Worm (Caenorhabditis elegans) whole organism, L2 larva: Measurements from ENCODE around the gene H41C03.3.
A peak's percentile ranks its signal among the peaks of the same experiment; 100 is the strongest.

Source experiments
- C34F6.9 ChIP-seq: fragments of 150-350 bp; optimal IDR thresholded peaks from 2 replicates; lab custom pipeline; 2014; ENCODE audit warnings: missing biosample characterization, missing genetic modification characterization
- R02D3.7 ChIP-seq: fragments of 150-350 bp; optimal IDR thresholded peaks from 2 replicates; lab custom pipeline; 2014; ENCODE audit warnings: missing biosample characterization, missing genetic modification characterization
- Y55F3AM.14 ChIP-seq: fragments of 200-800 bp; sonication (Bioruptor generic); optimal IDR thresholded peaks from 2 replicates; lab custom pipeline; 2018; ENCODE audit warnings: mild to moderate bottlenecking, missing genetic modification characterization, missing compliant biosample characterization
- ZK546.5 ChIP-seq: sonication (generic microtip); optimal IDR thresholded peaks from 2 replicates; lab custom pipeline; 2017; ENCODE audit warnings: missing biosample characterization, missing genetic modification characterization
- alr-1 ChIP-seq: fragments of 150-350 bp; optimal IDR thresholded peaks from 2 replicates; lab custom pipeline; 2014; ENCODE audit warnings: missing biosample characterization, missing genetic modification characterization
- blmp-1 ChIP-seq: sonication (generic microtip); optimal IDR thresholded peaks from 2 replicates; lab custom pipeline; 2017; ENCODE audit warnings: missing genetic modification characterization, mild to moderate bottlenecking, missing compliant biosample characterization, antibody characterized with exemption, moderate library complexity; ENCODE audit not compliant: insufficient read depth
- ceh-16 ChIP-seq: fragments of 150-350 bp; optimal IDR thresholded peaks from 2 replicates; lab custom pipeline; 2014; ENCODE audit warnings: missing biosample characterization, missing genetic modification characterization
- ceh-82 ChIP-seq: fragments of 150-350 bp; optimal IDR thresholded peaks from 2 replicates; lab custom pipeline; 2014; ENCODE audit warnings: missing biosample characterization, missing genetic modification characterization
- crh-2 ChIP-seq: sonication (generic microtip); optimal IDR thresholded peaks from 2 replicates; lab custom pipeline; 2017; ENCODE audit warnings: missing biosample characterization, missing genetic modification characterization
- dmd-4 ChIP-seq: sonication (generic microtip); optimal IDR thresholded peaks from 2 replicates; lab custom pipeline; 2017; ENCODE audit warnings: missing biosample characterization, missing genetic modification characterization
- egl-27 ChIP-seq: sonication (generic microtip); optimal IDR thresholded peaks from 3 replicates; lab custom pipeline; 2017; ENCODE audit warnings: missing biosample characterization, missing genetic modification reagents, missing genetic modification characterization
- elt-1 ChIP-seq: fragments of 150-350 bp; optimal IDR thresholded peaks from 2 replicates; lab custom pipeline; 2014; ENCODE audit warnings: missing biosample characterization, missing genetic modification characterization
- lin-13 ChIP-seq: fragments of 150-350 bp; optimal IDR thresholded peaks from 2 replicates; lab custom pipeline; 2014; ENCODE audit warnings: missing biosample characterization, missing genetic modification reagents, missing genetic modification characterization
- lin-39 ChIP-seq: fragments of 150-350 bp; optimal IDR thresholded peaks from 2 replicates; lab custom pipeline; 2014; ENCODE audit warnings: missing biosample characterization, missing genetic modification reagents, missing genetic modification characterization
- lsy-2 ChIP-seq, 2 experiments: fragments of 150-350 bp in 1 of 2; sonication (generic microtip) in 1 of 2; optimal IDR thresholded peaks; 2 replicates each; lab custom pipeline; 2014 to 2017; ENCODE audit warnings: missing biosample characterization in 2 of 2, missing genetic modification characterization in 2 of 2
- mab-5 ChIP-seq: fragments of 150-350 bp; optimal IDR thresholded peaks from 2 replicates; lab custom pipeline; 2014; ENCODE audit warnings: missing biosample characterization, missing genetic modification characterization
- mdl-1 ChIP-seq, 2 experiments: fragments of 150-350 bp in 1 of 2; sonication (generic microtip) in 1 of 2; optimal IDR thresholded peaks; 2 replicates each; lab custom pipeline; 2017; ENCODE audit warnings: missing biosample characterization in 2 of 2, missing genetic modification characterization in 2 of 2
- nhr-10 ChIP-seq: sonication (generic microtip); optimal IDR thresholded peaks from 2 replicates; lab custom pipeline; 2017; ENCODE audit warnings: missing biosample characterization, missing genetic modification characterization
- nhr-11 ChIP-seq: fragments of 150-350 bp; optimal IDR thresholded peaks from 2 replicates; lab custom pipeline; 2014; ENCODE audit warnings: missing biosample characterization, missing genetic modification characterization
- nhr-129 ChIP-seq: fragments of 150-350 bp; optimal IDR thresholded peaks from 2 replicates; lab custom pipeline; 2014; ENCODE audit warnings: missing biosample characterization, missing genetic modification characterization
- nhr-21 ChIP-seq: fragments of 150-350 bp; optimal IDR thresholded peaks from 2 replicates; lab custom pipeline; 2014; ENCODE audit warnings: missing biosample characterization, missing genetic modification characterization
- nhr-23 ChIP-seq: fragments of 150-350 bp; optimal IDR thresholded peaks from 2 replicates; lab custom pipeline; 2014; ENCODE audit warnings: missing biosample characterization, missing genetic modification reagents, missing genetic modification characterization
- nhr-237 ChIP-seq: fragments of 150-350 bp; optimal IDR thresholded peaks from 2 replicates; lab custom pipeline; 2014; ENCODE audit warnings: missing biosample characterization, missing genetic modification characterization
- nhr-25 ChIP-seq: fragments of 150-350 bp; sonication (generic microtip); optimal IDR thresholded peaks from 3 replicates; lab custom pipeline; 2014; ENCODE audit warnings: missing biosample characterization, missing genetic modification characterization
- nhr-6 ChIP-seq: fragments of 150-350 bp; optimal IDR thresholded peaks from 2 replicates; lab custom pipeline; 2014; ENCODE audit warnings: missing biosample characterization, missing genetic modification characterization
- peb-1 ChIP-seq: fragments of 150-350 bp; optimal IDR thresholded peaks from 2 replicates; lab custom pipeline; 2014; ENCODE audit warnings: missing biosample characterization, missing genetic modification characterization
- skn-1 ChIP-seq: sonication (generic microtip); optimal IDR thresholded peaks from 2 replicates; lab custom pipeline; 2017; ENCODE audit warnings: missing biosample characterization, missing genetic modification characterization
- sma-3 ChIP-seq: sonication (generic microtip); optimal IDR thresholded peaks from 2 replicates; lab custom pipeline; 2016; ENCODE audit warnings: missing genetic modification reagents, missing genetic modification characterization, missing compliant biosample characterization
- sma-9 ChIP-seq, 2 experiments: fragments of 150-350 bp in 1 of 2; sonication (generic microtip) in 1 of 2; optimal IDR thresholded peaks; 2 replicates each; lab custom pipeline; 2014 to 2016; ENCODE audit warnings: missing genetic modification characterization in 2 of 2, mild to moderate bottlenecking in 1 of 2, missing biosample characterization in 1 of 2, missing compliant biosample characterization in 1 of 2, missing genetic modification reagents in 1 of 2, moderate library complexity in 1 of 2
- snpc-4 ChIP-seq: fragments of 150-350 bp; optimal IDR thresholded peaks from 2 replicates; lab custom pipeline; 2014; ENCODE audit warnings: missing biosample characterization, missing genetic modification characterization
- unc-55 ChIP-seq: fragments of 150-350 bp; sonication (generic microtip); optimal IDR thresholded peaks from 3 replicates; lab custom pipeline; 2014; ENCODE audit warnings: missing biosample characterization, missing genetic modification reagents, missing genetic modification characterization
- unc-62 ChIP-seq: fragments of 150-350 bp; optimal IDR thresholded peaks from 2 replicates; lab custom pipeline; 2014; ENCODE audit warnings: missing biosample characterization, missing genetic modification reagents, missing genetic modification characterization
- ztf-1 ChIP-seq: fragments of 200-800 bp; sonication (Bioruptor generic); conservative IDR thresholded peaks from 2 replicates; pipeline ENCODE4 v1.3.6; 2022; ENCODE audit warnings: missing genetic modification characterization, missing compliant biosample characterization

Gene H41C03.3

DNA sequence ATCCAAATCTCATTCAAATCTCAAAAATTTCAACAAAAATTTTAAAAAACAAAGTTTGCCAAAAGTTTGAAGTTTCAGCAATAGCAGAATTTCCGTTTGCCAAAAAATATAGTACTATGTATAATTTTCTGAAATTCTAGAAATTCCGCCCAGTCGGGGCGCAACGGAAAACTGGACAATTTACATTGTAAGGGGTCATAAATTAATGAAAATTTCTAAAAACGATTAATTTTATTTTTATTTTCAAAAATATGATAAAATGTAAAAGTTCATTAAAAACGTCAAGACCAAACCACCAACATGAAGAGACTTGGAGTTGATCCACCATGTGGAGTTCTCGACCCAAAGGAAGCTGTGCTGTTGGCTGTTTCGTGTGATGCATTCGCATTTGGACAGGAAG is 27.3 kb upstream of the H41C03.3 start, which contains the start of gene ZK1248.4:
Gene ZK1248.4, plus strand, starts transcription at position 301 of the 400 bp plus-strand sequence.
- no peak for TF ChIP-seq mdl-1 (tag; optimal IDR thresholded peaks at IDR 0.05; lab: Kevin White, UChicago)

DNA sequence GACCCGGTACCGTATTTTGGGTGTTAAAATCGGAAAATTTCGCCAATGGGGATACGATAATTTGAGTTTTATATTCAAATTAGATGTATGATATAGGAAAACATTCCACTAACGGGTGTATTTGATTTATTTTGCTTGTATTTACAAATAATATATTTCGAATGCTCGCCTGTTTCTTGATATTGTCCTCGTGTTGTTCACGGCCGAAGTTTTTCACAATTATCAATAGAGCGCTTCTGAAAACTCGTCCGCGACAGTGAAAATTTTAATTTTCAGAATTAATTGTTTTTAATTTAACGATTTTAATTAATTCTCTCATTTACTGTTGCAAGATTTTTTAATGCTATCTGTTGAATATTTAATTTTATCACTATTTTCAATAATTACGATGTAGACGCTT is 25.9 kb upstream of the H41C03.3 start:
- TF ChIP-seq nhr-10 (tag; lab: Kevin White, UChicago) (no peak), nhr-11 (tag; lab: Kevin White, UChicago) (no peak), sma-3 (peak; percentile 16), unc-55 (peak; percentile 71), peb-1 (tag; lab: Kevin White, UChicago) (no peak), sma-9 (GFP tag; optimal IDR thresholded peaks at IDR 0.05; lab: Kevin White, UChicago) (peak; percentile 12), sma-9 (tag; optimal IDR thresholded peaks at IDR 0.05; lab: Kevin White, UChicago) (no peak), ceh-82 (tag; lab: Kevin White, UChicago) (no peak), nhr-6 (tag; lab: Kevin White, UChicago) (no peak), egl-27 (tag; lab: Kevin White, UChicago) (no peak), lin-13 (GFP tag; lab: Kevin White, UChicago) (no peak), unc-62 (GFP tag; lab: Kevin White, UChicago) (no peak), alr-1 (tag; lab: Kevin White, UChicago) (no peak)

DNA sequence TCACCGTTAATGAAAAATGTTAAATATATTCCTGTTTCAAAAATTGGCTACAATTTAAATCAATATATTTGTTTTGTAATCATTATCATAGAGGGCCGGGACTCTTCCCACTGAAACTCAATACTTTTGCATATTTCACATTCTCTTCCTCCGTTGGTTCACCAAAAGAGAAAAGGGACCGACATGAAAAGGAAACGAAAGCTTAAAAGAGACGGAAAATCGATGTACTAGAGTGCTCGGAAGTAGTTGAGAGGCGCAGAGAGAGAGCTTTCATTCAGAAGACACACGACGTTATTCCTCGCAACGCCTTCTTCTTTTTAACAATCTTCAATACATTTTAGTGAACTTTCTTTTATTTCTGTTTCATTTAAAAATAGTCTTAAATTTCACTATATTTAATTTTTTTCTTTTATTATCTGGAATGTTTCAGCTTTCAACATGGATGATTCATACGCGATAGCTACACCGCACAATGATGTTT is 25.3 kb upstream of the H41C03.3 start, which contains the start of gene ehs-1:
Gene ehs-1, plus strand, starts transcription at position 431 of the 481 bp plus-strand sequence.
- peak in 1 of 2 experiments; percentile 31 for TF ChIP-seq lsy-2 (tag; optimal IDR thresholded peaks at IDR 0.05; lab: Kevin White, UChicago)
- TF ChIP-seq nhr-23 (tag; lab: Kevin White, UChicago), result no peak
- no peak for TF ChIP-seq mab-5 (tag; lab: Kevin White, UChicago)
- TF ChIP-seq crh-2 (tag; lab: Kevin White, UChicago), result peak; percentile 36
- no peak for TF ChIP-seq Y55F3AM.14
- TF ChIP-seq nhr-21 (tag; lab: Kevin White, UChicago), result no peak
- no peak for TF ChIP-seq ZK546.5 (tag; lab: Kevin White, UChicago)
- TF ChIP-seq ceh-16 (tag; lab: Kevin White, UChicago), result no peak
- TF ChIP-seq nhr-11 (tag; lab: Kevin White, UChicago), result no peak
- no peak for TF ChIP-seq elt-1 (tag; lab: Kevin White, UChicago)
- peak; percentile 40 for TF ChIP-seq unc-55
- peak; percentile 5 for TF ChIP-seq nhr-129
- peak; percentile 24 for TF ChIP-seq C34F6.9 (tag; lab: Kevin White, UChicago)
- no peak for TF ChIP-seq mdl-1 (tag; optimal IDR thresholded peaks at IDR 0.05; lab: Kevin White, UChicago)
- TF ChIP-seq sma-3, result no peak
- TF ChIP-seq lin-13 (GFP tag; lab: Kevin White, UChicago), result no peak

DNA sequence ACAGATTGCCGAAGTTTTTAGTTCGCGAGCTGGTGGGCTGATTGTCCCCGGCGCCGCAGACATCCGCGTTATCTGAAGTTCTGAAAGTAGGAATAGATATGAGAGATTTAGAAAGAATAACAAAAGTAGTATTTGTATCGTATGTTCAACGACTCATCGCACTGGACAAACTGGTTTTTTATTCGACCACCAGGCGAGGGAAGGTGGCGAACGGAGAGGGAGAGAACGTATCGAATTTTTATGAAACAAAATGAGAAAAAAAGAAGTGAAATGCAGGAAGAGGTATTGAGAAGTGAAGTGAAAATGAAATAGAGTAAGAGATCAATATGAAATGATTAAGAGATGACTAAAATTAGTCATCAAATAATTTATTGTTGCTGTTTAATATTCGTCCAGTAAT is 18.2 kb upstream of the H41C03.3 start, which contains the start of gene tbc-2:
Gene tbc-2, minus strand, starts transcription at position 80 of the 400 bp plus-strand sequence.
- TF ChIP-seq blmp-1, result peak; percentile 26
- TF ChIP-seq sma-3, result peak; percentile 8
- no peak for TF ChIP-seq dmd-4 (tag; lab: Kevin White, UChicago)

DNA sequence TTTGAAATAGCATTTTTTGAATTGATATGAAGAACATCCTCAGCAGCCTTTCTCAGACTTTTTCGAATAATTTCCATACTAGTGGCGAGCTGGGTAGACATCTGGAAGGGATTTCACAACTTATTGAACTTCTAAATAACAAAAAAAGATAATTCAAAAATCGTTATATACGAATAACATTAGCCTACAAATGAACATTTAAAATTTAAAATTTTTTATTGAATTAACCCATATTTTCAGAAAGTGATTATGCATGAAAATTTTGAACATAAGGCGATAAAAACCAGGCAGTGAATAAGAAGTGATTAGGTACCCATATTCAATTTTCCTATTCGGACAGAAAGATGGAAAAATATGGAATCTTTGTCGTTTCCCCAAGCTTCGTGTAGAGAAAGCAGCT is 17.1 kb upstream of the H41C03.3 start, which contains the start of gene ZK1248.11:
Gene ZK1248.11, minus strand, starts transcription at position 101 of the 400 bp plus-strand sequence.
- TF ChIP-seq snpc-4 (tag; lab: Kevin White, UChicago) (no peak), lin-39 (tag; lab: Kevin White, UChicago) (no peak), ceh-82 (tag; lab: Kevin White, UChicago) (no peak), nhr-6 (tag; lab: Kevin White, UChicago) (no peak), ztf-1 (GFP tag; lab: Robert Waterston, UW) (no peak), skn-1 (tag; lab: Kevin White, UChicago) (no peak), nhr-237 (no peak), nhr-25 (tag; lab: Kevin White, UChicago) (no peak), Y55F3AM.14 (no peak), nhr-23 (tag; lab: Kevin White, UChicago) (no peak), egl-27 (tag; lab: Kevin White, UChicago) (no peak), R02D3.7 (no peak), nhr-11 (tag; lab: Kevin White, UChicago) (no peak), unc-55 (no peak), mab-5 (tag; lab: Kevin White, UChicago) (no peak), nhr-10 (tag; lab: Kevin White, UChicago) (no peak)
